Worm (Caenorhabditis elegans): Measurements from ENCODE around the gene srh-16.

The srh-16 gene

DNA sequence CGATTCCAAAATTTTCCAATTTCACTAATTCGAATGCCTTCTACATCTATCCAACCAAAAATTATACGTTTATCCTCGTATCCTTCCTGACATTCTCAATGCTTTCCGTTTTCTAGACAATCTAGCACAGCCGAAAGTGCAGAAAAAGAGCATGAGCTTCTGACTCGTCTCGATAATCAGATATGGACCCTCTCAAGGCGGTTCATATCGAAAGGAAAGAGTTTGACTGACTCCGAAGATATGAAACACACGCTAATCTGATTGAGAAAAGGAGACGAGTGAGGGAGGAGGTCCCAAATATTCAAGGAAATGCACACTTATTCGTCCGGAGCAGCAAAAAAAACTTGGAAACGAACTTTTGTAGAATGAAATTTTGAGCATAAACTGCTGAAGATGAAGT, 37.5 kb downstream of the srh-16 start:
- TF ChIP-seq unc-42 (tag; optimal IDR thresholded peaks at IDR 0.05) (peak; percentile 75), npax-4 (tag; optimal IDR thresholded peaks at IDR 0.05) (no peak)

- TF ChIP-seq ceh-34 (tag; optimal IDR thresholded peaks at IDR 0.05) (no peak), unc-55 (GFP tag; optimal IDR thresholded peaks at IDR 0.05) (no peak), zip-5 (tag; optimal IDR thresholded peaks at IDR 0.05) (no peak), nhr-11 (tag; optimal IDR thresholded peaks at IDR 0.05) (no peak), eyg-1 (tag; optimal IDR thresholded peaks at IDR 0.05) (no peak), ets-4 (tag; optimal IDR thresholded peaks at IDR 0.05) (no peak), fkh-10 (GFP tag; optimal IDR thresholded peaks at IDR 0.05) (no peak), ahr-1 (tag; optimal IDR thresholded peaks at IDR 0.05) (no peak), che-1 (tag; optimal IDR thresholded peaks at IDR 0.05) (peak; percentile 40), unc-42 (tag; optimal IDR thresholded peaks at IDR 0.05) (no peak), hlh-6 (tag; optimal IDR thresholded peaks at IDR 0.05) (no peak), nhr-232 (tag; optimal IDR thresholded peaks at IDR 0.05) (no peak), hlh-13 (GFP tag; optimal IDR thresholded peaks at IDR 0.05) (peak; percentile 16), fax-1 (tag; optimal IDR thresholded peaks at IDR 0.05) (no peak), hlh-30 (tag; optimal IDR thresholded peaks at IDR 0.05; ENCODE audit: insufficient read depth) (no peak), ceh-48 (tag; optimal IDR thresholded peaks at IDR 0.05) (no peak), C08G9.2 (tag; optimal IDR thresholded peaks at IDR 0.05) (no peak), madf-2 (tag; optimal IDR thresholded peaks at IDR 0.05) (peak; percentile 22), Y22D7AL.16 (tag; optimal IDR thresholded peaks at IDR 0.05) (no peak), ttx-3 (tag; optimal IDR thresholded peaks at IDR 0.05) (no peak), unc-86 (tag; optimal IDR thresholded peaks at IDR 0.05) (no peak), pqm-1 (tag; optimal IDR thresholded peaks at IDR 0.05) (no peak), fkh-6 (tag; optimal IDR thresholded peaks at IDR 0.05) (no peak)
Measured at ce11 chrV:12331820-12332219, 40.2 kb downstream of the srh-16 start.

DNA sequence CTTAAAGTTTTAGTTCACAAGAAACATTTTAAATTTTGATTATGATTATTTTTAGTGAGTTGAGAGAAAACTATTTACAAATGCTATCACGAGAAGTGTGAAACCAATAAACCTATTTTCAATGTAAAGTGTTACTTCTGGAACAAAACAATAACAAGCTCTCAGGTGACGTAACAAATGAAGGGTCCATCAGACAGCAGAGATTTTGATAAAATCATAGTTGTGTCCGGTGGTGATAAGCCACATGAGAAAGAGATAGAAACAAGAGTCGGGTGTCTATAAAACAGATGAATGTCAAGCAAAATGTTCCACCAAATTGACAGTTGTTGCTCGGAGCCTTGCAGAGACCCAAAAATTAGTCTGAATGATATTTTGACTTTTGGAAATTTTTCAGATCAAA, 42.7 kb downstream of the srh-16 start:
- TF ChIP-seq tbx-2 (tag; optimal IDR thresholded peaks at IDR 0.05) (no peak), unc-55 (GFP tag; optimal IDR thresholded peaks at IDR 0.05) (peak; percentile 4)

- no peak for TF ChIP-seq tbx-2 (tag; optimal IDR thresholded peaks at IDR 0.05)
Measured at ce11 chrV:12337894-12338293, 46.2 kb downstream of the srh-16 start, which contains the start of gene twk-13. Gene twk-13, minus strand, starts transcription at chrV:12337994.

DNA sequence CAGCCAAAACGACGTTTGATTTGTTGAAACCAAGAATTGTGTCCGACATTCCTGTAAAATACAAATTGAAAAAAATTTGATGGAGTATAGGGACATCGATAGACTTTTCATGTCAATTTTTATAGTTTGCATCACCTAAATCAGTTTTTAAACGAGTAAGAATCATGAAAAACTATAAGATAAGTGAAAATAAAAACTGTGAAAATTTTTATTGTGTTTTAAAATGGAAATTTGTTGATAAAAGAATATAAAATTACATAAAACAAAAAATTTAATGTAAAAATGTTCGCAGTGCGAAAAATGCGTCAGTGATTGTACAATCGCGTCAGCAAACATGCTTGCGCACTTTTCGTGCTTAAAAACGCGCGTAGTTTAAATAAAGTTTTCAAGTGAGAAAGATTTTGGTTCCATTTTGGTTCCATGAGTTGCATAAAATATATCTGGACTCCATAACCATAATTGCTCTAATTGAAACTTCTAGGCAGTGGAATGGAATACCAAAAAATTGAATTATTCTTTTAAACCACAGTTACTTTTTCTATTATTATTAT, 51.8 kb downstream of the srh-16 start, which contains the start of gene tomm-20:
Gene tomm-20 (minus strand): TSS at position 51 of the 551 bp plus-strand sequence.
- TF ChIP-seq pax-1 (tag; optimal IDR thresholded peaks at IDR 0.05): no peak
- TF ChIP-seq ceh-30 (tag; optimal IDR thresholded peaks at IDR 0.05): no peak
- TF ChIP-seq ahr-1 (tag; optimal IDR thresholded peaks at IDR 0.05): peak; percentile 33
- TF ChIP-seq K02D7.2 (tag; optimal IDR thresholded peaks at IDR 0.05): no peak
- TF ChIP-seq hlh-8 (tag; optimal IDR thresholded peaks at IDR 0.05): peak; percentile 40
- no peak for TF ChIP-seq pag-3 (tag; optimal IDR thresholded peaks at IDR 0.05; ENCODE audit: borderline replicate concordance)
- peak; percentile 48 for TF ChIP-seq rnt-1 (tag; optimal IDR thresholded peaks at IDR 0.05)
- TF ChIP-seq mec-3 (tag; optimal IDR thresholded peaks at IDR 0.05; ENCODE audit: borderline replicate concordance): no peak
- TF ChIP-seq fax-1 (tag; optimal IDR thresholded peaks at IDR 0.05): peak; percentile 57
- peak; percentile 58 for TF ChIP-seq ztf-16 (tag; optimal IDR thresholded peaks at IDR 0.05)
- no peak for TF ChIP-seq ttx-3 (tag; optimal IDR thresholded peaks at IDR 0.05)
- peak; percentile 71 for TF ChIP-seq unc-86 (tag; optimal IDR thresholded peaks at IDR 0.05)
- no peak for TF ChIP-seq syd-9 (tag; optimal IDR thresholded peaks at IDR 0.05)
- no peak for TF ChIP-seq ceh-22 (tag; optimal IDR thresholded peaks at IDR 0.05)
- peak; percentile 25 for TF ChIP-seq hlh-30 (tag; optimal IDR thresholded peaks at IDR 0.05; ENCODE audit: insufficient read depth)
- peak; percentile 27 for TF ChIP-seq F13H6.1 (tag; optimal IDR thresholded peaks at IDR 0.05)
- TF ChIP-seq gmeb-2 (tag; optimal IDR thresholded peaks at IDR 0.05): peak; percentile 31
- peak; percentile 25 for TF ChIP-seq ceh-2 (tag; optimal IDR thresholded peaks at IDR 0.05)
- peak; percentile 63 for TF ChIP-seq unc-42 (tag; optimal IDR thresholded peaks at IDR 0.05)
- TF ChIP-seq ama-1 (optimal IDR thresholded peaks at IDR 0.05): no peak
- TF ChIP-seq K09A11.1 (tag; optimal IDR thresholded peaks at IDR 0.05; ENCODE audit: insufficient read depth): no peak
- TF ChIP-seq C08G9.2 (tag; optimal IDR thresholded peaks at IDR 0.05): peak; percentile 38
- TF ChIP-seq hlh-15 (tag; optimal IDR thresholded peaks at IDR 0.05): no peak
- peak; percentile 3 for TF ChIP-seq unc-55 (GFP tag; optimal IDR thresholded peaks at IDR 0.05)
- peak; percentile 22 for TF ChIP-seq Y22D7AL.16 (tag; optimal IDR thresholded peaks at IDR 0.05)
- peak; percentile 32 for TF ChIP-seq fkh-6 (tag; optimal IDR thresholded peaks at IDR 0.05)
- no peak for TF ChIP-seq tbx-7 (tag; optimal IDR thresholded peaks at IDR 0.05)
- TF ChIP-seq che-1 (tag; optimal IDR thresholded peaks at IDR 0.05): no peak
- peak; percentile 29 for TF ChIP-seq hlh-13 (GFP tag; optimal IDR thresholded peaks at IDR 0.05)
- TF ChIP-seq sdc-2 (tag; optimal IDR thresholded peaks at IDR 0.05): no peak
- peak; percentile 41 for TF ChIP-seq ceh-18 (tag; optimal IDR thresholded peaks at IDR 0.05)

Data from whole organism, late embryonic.